Worm (Caenorhabditis elegans): ENCODE measurements around the gene F55C9.5.

The F55C9.5 gene

DNA sequence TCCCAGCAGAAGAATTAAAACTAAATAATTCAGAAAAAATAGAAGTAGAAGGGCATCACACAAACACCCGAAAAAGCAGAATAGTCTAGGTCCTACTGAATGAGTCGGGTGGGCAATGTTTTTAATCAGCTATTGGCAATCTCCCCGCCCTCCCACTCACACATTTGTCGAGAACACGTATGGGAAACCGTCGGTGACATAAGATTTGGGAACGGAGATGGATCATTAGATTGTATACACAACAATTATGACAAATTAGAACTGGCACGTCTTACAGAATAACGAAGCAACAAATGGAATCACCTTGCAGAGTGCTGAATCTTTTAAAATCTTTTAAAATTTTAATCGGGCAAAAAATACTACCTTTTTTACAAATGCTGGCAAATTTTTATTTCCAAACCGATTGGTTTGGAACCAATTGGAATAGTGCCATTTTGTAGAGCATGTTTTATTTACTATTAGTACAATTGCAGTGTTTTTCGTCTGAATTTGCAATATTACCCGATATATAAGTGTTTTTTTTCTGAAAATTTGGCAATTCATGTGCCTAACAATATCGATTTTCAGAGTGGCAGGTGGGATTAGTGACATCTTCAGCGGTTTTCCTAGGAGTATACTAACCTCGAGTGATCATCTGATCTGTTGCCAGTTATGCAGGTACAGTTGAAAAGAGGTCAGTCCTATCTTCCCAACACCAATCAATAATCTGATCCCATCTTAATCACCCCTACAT is 4.7 kb downstream of the F55C9.5 start, which contains the start of the genes F55C9.3 and fbxb-57:
Gene F55C9.3 (minus strand): TSS at position 101 of the 733 bp plus-strand sequence.
Gene fbxb-57 (plus strand): TSS at position 683 of the 733 bp plus-strand sequence.
- TF ChIP-seq ztf-11 (tag; optimal IDR thresholded peaks at IDR 0.05) = no peak
- TF ChIP-seq alr-1 (tag; optimal IDR thresholded peaks at IDR 0.05) = no peak
- TF ChIP-seq gmeb-1 (tag; optimal IDR thresholded peaks at IDR 0.05) = no peak
- no peak for TF ChIP-seq unc-55 (GFP tag; optimal IDR thresholded peaks at IDR 0.05)
- no peak for TF ChIP-seq nhr-77 (tag; optimal IDR thresholded peaks at IDR 0.05)
- no peak for TF ChIP-seq mab-5 (tag; optimal IDR thresholded peaks at IDR 0.05)
- TF ChIP-seq lin-13 (GFP tag; optimal IDR thresholded peaks at IDR 0.05) = no peak
- no peak for TF ChIP-seq sma-3 (GFP tag; optimal IDR thresholded peaks at IDR 0.05)
- TF ChIP-seq elt-1 (tag; optimal IDR thresholded peaks at IDR 0.05) = no peak
- TF ChIP-seq mbf-1 (tag; optimal IDR thresholded peaks at IDR 0.05) = no peak
- TF ChIP-seq ZK546.5 (tag; optimal IDR thresholded peaks at IDR 0.05) = no peak
- no peak for TF ChIP-seq nhr-21 (tag; optimal IDR thresholded peaks at IDR 0.05)
- TF ChIP-seq sma-9 (GFP tag; optimal IDR thresholded peaks at IDR 0.05) = no peak
- no peak for TF ChIP-seq sma-9 (tag; optimal IDR thresholded peaks at IDR 0.05)
- no peak for TF ChIP-seq Y55F3AM.14 (GFP tag; optimal IDR thresholded peaks at IDR 0.05)
- no peak for TF ChIP-seq nhr-10 (tag; optimal IDR thresholded peaks at IDR 0.05)
- TF ChIP-seq crh-2 (tag; optimal IDR thresholded peaks at IDR 0.05) = no peak

DNA sequence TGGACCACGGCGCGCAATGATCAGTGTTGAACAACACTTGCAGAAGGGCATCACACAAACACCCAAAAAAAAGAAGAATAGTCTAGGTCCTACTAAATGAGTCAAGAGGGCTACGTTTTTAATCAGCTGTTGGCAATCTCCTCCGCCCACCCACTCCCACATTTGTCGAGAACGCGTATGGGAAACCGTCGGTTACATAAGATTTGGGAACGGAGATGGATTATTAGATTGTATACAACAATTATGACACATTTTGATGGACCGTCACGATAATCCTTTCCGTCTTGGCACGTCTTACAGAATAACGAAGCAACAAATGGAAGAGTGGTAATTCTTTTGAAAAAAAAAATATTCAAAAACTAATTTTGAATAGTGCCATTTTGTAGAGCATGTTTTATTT is 7.0 kb downstream of the F55C9.5 start:
- no peak for TF ChIP-seq unc-39 (tag; optimal IDR thresholded peaks at IDR 0.05)
- no peak for TF ChIP-seq ztf-11 (tag; optimal IDR thresholded peaks at IDR 0.05)
- TF ChIP-seq lin-11 (tag; optimal IDR thresholded peaks at IDR 0.05) = no peak
- TF ChIP-seq egl-27 (tag; optimal IDR thresholded peaks at IDR 0.05) = no peak
- no peak for TF ChIP-seq unc-55 (GFP tag; optimal IDR thresholded peaks at IDR 0.05)
- no peak for TF ChIP-seq nhr-21 (tag; optimal IDR thresholded peaks at IDR 0.05)
- TF ChIP-seq elt-3 (tag; optimal IDR thresholded peaks at IDR 0.05) = no peak
- TF ChIP-seq snpc-4 (tag; optimal IDR thresholded peaks at IDR 0.05) = no peak
- no peak for TF ChIP-seq nhr-77 (tag; optimal IDR thresholded peaks at IDR 0.05)

DNA sequence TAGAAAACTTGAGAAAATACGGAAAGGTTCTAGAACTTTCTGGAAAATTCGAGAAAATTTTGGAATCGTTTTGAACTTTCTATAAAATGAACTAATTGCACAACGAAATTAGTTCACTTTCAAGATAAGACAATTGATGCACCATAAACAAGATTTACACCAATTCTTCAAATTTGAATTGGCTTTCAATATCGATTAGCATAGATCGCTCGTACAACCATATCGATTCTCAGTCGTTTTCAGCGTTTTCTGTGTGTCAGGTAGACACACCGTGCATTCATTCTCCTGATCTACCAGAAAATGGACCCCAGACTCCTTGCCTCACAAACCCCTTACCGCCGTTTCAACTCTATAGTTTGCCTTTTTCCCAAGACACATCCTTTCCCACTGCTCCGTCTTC is 10.6 kb downstream of the F55C9.5 start, which contains the start of gene fbxb-117:
Gene fbxb-117 (plus strand): TSS at position 301 of the 400 bp plus-strand sequence.
- no peak for TF ChIP-seq nhr-11 (tag; optimal IDR thresholded peaks at IDR 0.05)

DNA sequence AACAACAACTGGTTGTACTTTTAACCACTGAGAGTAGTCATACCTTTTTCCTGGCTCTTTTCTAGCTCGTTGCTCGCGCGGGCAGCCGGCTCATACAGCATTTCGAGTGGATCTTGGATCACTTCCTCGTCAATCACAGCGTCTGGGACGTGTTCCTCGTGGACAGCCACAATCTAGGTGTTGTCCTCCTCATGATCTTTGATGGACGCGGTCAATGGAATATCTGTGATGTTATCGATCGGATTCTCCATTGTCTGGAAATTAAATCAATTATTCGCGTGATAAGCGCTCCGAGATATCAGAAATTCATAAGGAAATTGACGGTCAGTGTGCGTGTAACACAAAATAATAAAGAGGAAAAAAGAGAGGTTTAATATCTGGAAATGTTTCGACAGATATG is 13.0 kb downstream of the F55C9.5 start, which contains the start of gene F21D9.8:
Gene F21D9.8 (minus strand): TSS at position 101 of the 400 bp plus-strand sequence.
- TF ChIP-seq lin-11 (tag; optimal IDR thresholded peaks at IDR 0.05) (no peak), ZK546.5 (tag; optimal IDR thresholded peaks at IDR 0.05) (no peak), alr-1 (tag; optimal IDR thresholded peaks at IDR 0.05) (no peak), F13H6.1 (tag; optimal IDR thresholded peaks at IDR 0.05) (no peak), nhr-129 (tag; optimal IDR thresholded peaks at IDR 0.05) (no peak), nhr-6 (tag; optimal IDR thresholded peaks at IDR 0.05) (no peak), unc-39 (tag; optimal IDR thresholded peaks at IDR 0.05) (no peak), C34F6.9 (tag; optimal IDR thresholded peaks at IDR 0.05) (no peak), peb-1 (tag; optimal IDR thresholded peaks at IDR 0.05) (no peak), sma-9 (GFP tag; optimal IDR thresholded peaks at IDR 0.05) (no peak), sma-9 (tag; optimal IDR thresholded peaks at IDR 0.05) (no peak)

DNA sequence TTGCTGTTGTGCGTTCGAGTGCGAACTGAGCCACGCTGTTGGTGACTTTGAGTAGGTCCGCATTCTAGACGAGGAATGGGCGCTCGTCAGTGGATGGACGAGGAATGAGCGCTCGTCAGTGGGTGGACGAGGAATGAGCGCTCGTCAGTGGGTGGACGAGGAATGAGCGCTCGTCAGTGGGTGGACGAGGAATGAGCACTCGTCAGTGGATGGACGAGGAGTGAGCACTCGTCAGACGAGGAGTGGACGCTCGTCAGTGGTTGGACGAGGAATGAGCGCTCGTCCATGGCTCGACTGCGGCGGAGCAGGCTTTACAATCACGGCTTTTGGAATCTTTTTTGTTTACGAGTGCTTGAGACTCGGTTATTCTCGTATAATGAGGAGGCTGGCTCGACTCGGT is 14.4 kb downstream of the F55C9.5 start:
- TF ChIP-seq dmd-4 (tag; optimal IDR thresholded peaks at IDR 0.05) = no peak
- TF ChIP-seq elt-3 (tag; optimal IDR thresholded peaks at IDR 0.05) = no peak
- TF ChIP-seq nhr-129 (tag; optimal IDR thresholded peaks at IDR 0.05) = no peak
- TF ChIP-seq mab-5 (tag; optimal IDR thresholded peaks at IDR 0.05) = no peak
- no peak for TF ChIP-seq skn-1 (tag; optimal IDR thresholded peaks at IDR 0.05)
- no peak for TF ChIP-seq peb-1 (tag; optimal IDR thresholded peaks at IDR 0.05)
- TF ChIP-seq nhr-21 (tag; optimal IDR thresholded peaks at IDR 0.05) = no peak
- no peak for TF ChIP-seq ceh-82 (tag; optimal IDR thresholded peaks at IDR 0.05)

DNA sequence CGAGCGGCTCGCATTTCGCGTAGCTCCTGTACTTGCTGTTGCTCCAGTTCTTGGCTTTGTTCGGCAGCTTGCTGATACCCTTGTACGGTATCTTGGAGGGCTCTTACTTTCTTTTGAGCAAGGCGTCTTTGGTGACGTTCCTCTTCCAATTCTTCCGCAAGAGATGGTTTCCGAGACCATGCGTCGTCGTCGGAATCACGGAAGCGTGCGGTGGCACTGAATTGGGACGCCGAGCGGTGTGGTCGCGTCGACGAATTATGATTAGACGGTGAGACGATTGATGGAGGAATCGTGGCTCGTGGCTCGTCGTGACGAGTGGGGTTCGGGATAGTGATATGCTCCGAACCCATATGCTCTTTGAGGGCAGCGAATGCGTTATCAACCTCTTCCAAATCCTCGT is 16.6 kb downstream of the F55C9.5 start:
- TF ChIP-seq nhr-6 (tag; optimal IDR thresholded peaks at IDR 0.05) (no peak), sma-9 (GFP tag; optimal IDR thresholded peaks at IDR 0.05) (no peak), sma-9 (tag; optimal IDR thresholded peaks at IDR 0.05) (no peak), blmp-1 (tag; optimal IDR thresholded peaks at IDR 0.05; ENCODE audit: insufficient read depth) (no peak), ceh-16 (tag; optimal IDR thresholded peaks at IDR 0.05) (no peak), nhr-11 (tag; optimal IDR thresholded peaks at IDR 0.05) (no peak), nhr-12 (tag; optimal IDR thresholded peaks at IDR 0.05) (no peak), ztf-4 (tag; optimal IDR thresholded peaks at IDR 0.05) (no peak), snpc-4 (tag; optimal IDR thresholded peaks at IDR 0.05) (no peak), C34F6.9 (tag; optimal IDR thresholded peaks at IDR 0.05) (no peak), mbf-1 (tag; optimal IDR thresholded peaks at IDR 0.05) (no peak), Y55F3AM.14 (GFP tag; optimal IDR thresholded peaks at IDR 0.05) (no peak), ZK546.5 (tag; optimal IDR thresholded peaks at IDR 0.05) (no peak), elt-3 (tag; optimal IDR thresholded peaks at IDR 0.05) (no peak), unc-62 (GFP tag; optimal IDR thresholded peaks at IDR 0.05) (no peak), lsy-2 (tag; optimal IDR thresholded peaks at IDR 0.05) (no peak), sem-4 (tag; optimal IDR thresholded peaks at IDR 0.05) (no peak), R02D3.7 (tag; optimal IDR thresholded peaks at IDR 0.05) (no peak)

Data from whole organism, L2 larva.